Worm (Caenorhabditis elegans): Measurements from ENCODE around the gene clec-172.

clec-172 gene

ce11 chrIV:1536316-1536715, 19.9 kb upstream of the clec-172 start, which contains the start of gene K03H6.5:
Gene K03H6.5 (minus strand): TSS chrIV:1536416.
- TF ChIP-seq ahr-1 (tag; optimal IDR thresholded peaks at IDR 0.05) (no peak), pha-2 (tag; optimal IDR thresholded peaks at IDR 0.05) (no peak), tbx-7 (tag; optimal IDR thresholded peaks at IDR 0.05) (no peak), pha-4 (tag; optimal IDR thresholded peaks at IDR 0.05) (no peak), K09A11.1 (tag; optimal IDR thresholded peaks at IDR 0.05; ENCODE audit: insufficient read depth) (no peak), K02D7.2 (tag; optimal IDR thresholded peaks at IDR 0.05) (no peak), fkh-10 (GFP tag; optimal IDR thresholded peaks at IDR 0.05) (no peak), F13H6.1 (tag; optimal IDR thresholded peaks at IDR 0.05) (no peak), ref-2 (tag; optimal IDR thresholded peaks at IDR 0.05) (no peak), gmeb-2 (tag; optimal IDR thresholded peaks at IDR 0.05) (no peak), hlh-6 (tag; optimal IDR thresholded peaks at IDR 0.05) (no peak), ceh-48 (tag; optimal IDR thresholded peaks at IDR 0.05) (no peak), ceh-19 (GFP tag; optimal IDR thresholded peaks at IDR 0.05) (no peak), unc-86 (tag; optimal IDR thresholded peaks at IDR 0.05) (no peak)

- no peak for TF ChIP-seq ceh-14 (tag; optimal IDR thresholded peaks at IDR 0.05)
- no peak for TF ChIP-seq sox-4 (tag; optimal IDR thresholded peaks at IDR 0.05)
- TF ChIP-seq ceh-48 (tag; optimal IDR thresholded peaks at IDR 0.05): no peak
- TF ChIP-seq lim-6 (tag; optimal IDR thresholded peaks at IDR 0.05): no peak
- no peak for TF ChIP-seq F13H6.1 (tag; optimal IDR thresholded peaks at IDR 0.05)
- no peak for TF ChIP-seq ceh-19 (GFP tag; optimal IDR thresholded peaks at IDR 0.05)
- TF ChIP-seq syd-9 (tag; optimal IDR thresholded peaks at IDR 0.05): no peak
- no peak for TF ChIP-seq zip-5 (tag; optimal IDR thresholded peaks at IDR 0.05)
Measured at ce11 chrIV:1523418-1523817, 7.0 kb upstream of the clec-172 start, which contains the start of gene K03H6.1. Gene K03H6.1 (plus strand): TSS chrIV:1523718.

ce11 chrIV:1522358-1522757, 5.9 kb upstream of the clec-172 start:
- TF ChIP-seq ceh-30 (tag; optimal IDR thresholded peaks at IDR 0.05) (no peak), zip-5 (tag; optimal IDR thresholded peaks at IDR 0.05) (no peak), C08G9.2 (tag; optimal IDR thresholded peaks at IDR 0.05) (no peak), sdc-2 (tag; optimal IDR thresholded peaks at IDR 0.05) (no peak), elt-2 (tag; optimal IDR thresholded peaks at IDR 0.05) (no peak), sox-4 (tag; optimal IDR thresholded peaks at IDR 0.05) (no peak), fkh-6 (tag; optimal IDR thresholded peaks at IDR 0.05) (no peak), nhr-11 (tag; optimal IDR thresholded peaks at IDR 0.05) (no peak), ceh-14 (tag; optimal IDR thresholded peaks at IDR 0.05) (no peak), che-1 (tag; optimal IDR thresholded peaks at IDR 0.05) (no peak), unc-42 (tag; optimal IDR thresholded peaks at IDR 0.05) (no peak), unc-3 (GFP tag; conservative IDR thresholded peaks at IDR 0.05) (no peak), unc-3 (tag; optimal IDR thresholded peaks at IDR 0.05) (no peak), C38D4.7 (GFP tag; optimal IDR thresholded peaks at IDR 0.05) (no peak), pqm-1 (tag; optimal IDR thresholded peaks at IDR 0.05) (no peak), hlh-30 (tag; optimal IDR thresholded peaks at IDR 0.05; ENCODE audit: insufficient read depth) (no peak), hlh-13 (GFP tag; optimal IDR thresholded peaks at IDR 0.05) (no peak), tbx-2 (tag; optimal IDR thresholded peaks at IDR 0.05) (no peak), dve-1 (tag; optimal IDR thresholded peaks at IDR 0.05) (no peak), ceh-6 (GFP tag; optimal IDR thresholded peaks at IDR 0.05) (no peak)

ce11 chrIV:1521224-1521623, 4.8 kb upstream of the clec-172 start, which contains the start of gene K03H6.4:
Gene K03H6.4 (minus strand): TSS chrIV:1521324.
- TF ChIP-seq sox-4 (tag; optimal IDR thresholded peaks at IDR 0.05) (no peak), elt-4 (tag; optimal IDR thresholded peaks at IDR 0.05) (no peak), nhr-232 (tag; optimal IDR thresholded peaks at IDR 0.05) (no peak), ceh-31 (tag; optimal IDR thresholded peaks at IDR 0.05) (no peak), unc-55 (GFP tag; optimal IDR thresholded peaks at IDR 0.05) (no peak), T23F11.4 (GFP tag; optimal IDR thresholded peaks at IDR 0.05) (no peak), pqm-1 (tag; optimal IDR thresholded peaks at IDR 0.05) (no peak), C08G9.2 (tag; optimal IDR thresholded peaks at IDR 0.05) (no peak), che-1 (tag; optimal IDR thresholded peaks at IDR 0.05) (no peak), ahr-1 (tag; optimal IDR thresholded peaks at IDR 0.05) (no peak), ztf-16 (tag; optimal IDR thresholded peaks at IDR 0.05) (no peak), pat-9 (tag; optimal IDR thresholded peaks at IDR 0.05) (no peak), ceh-22 (tag; optimal IDR thresholded peaks at IDR 0.05) (no peak), hlh-15 (tag; optimal IDR thresholded peaks at IDR 0.05) (no peak), pag-3 (tag; optimal IDR thresholded peaks at IDR 0.05; ENCODE audit: borderline replicate concordance) (no peak), ceh-34 (tag; optimal IDR thresholded peaks at IDR 0.05) (no peak), ceh-18 (tag; optimal IDR thresholded peaks at IDR 0.05) (no peak)

All from whole organism, late embryonic.